Worm (Caenorhabditis elegans) whole organism, late embryonic: ENCODE measurements around the gene C07A9.13.

Experiments used
- Y22D7AL.16 ChIP-seq: sonication (generic microtip); optimal IDR thresholded peaks from 2 replicates; lab custom pipeline; 2016; ENCODE audit warnings: missing genetic modification characterization, missing compliant biosample characterization
- fkh-10 ChIP-seq: fragments of 150-350 bp; optimal IDR thresholded peaks from 2 replicates; lab custom pipeline; 2014; ENCODE audit warnings: missing biosample characterization, missing genetic modification reagents, missing genetic modification characterization
- hlh-8 ChIP-seq: sonication (generic microtip); optimal IDR thresholded peaks from 2 replicates; lab custom pipeline; 2016; ENCODE audit warnings: missing genotype, missing genetic modification characterization, missing compliant biosample characterization
- lin-11 ChIP-seq: fragments of 200-800 bp; sonication (Bioruptor generic); optimal IDR thresholded peaks from 2 replicates; lab custom pipeline; 2018; ENCODE audit warnings: mild to moderate bottlenecking, missing genetic modification characterization, missing compliant biosample characterization
- pqm-1 ChIP-seq: sonication (generic microtip); optimal IDR thresholded peaks from 2 replicates; lab custom pipeline; 2016; ENCODE audit warnings: missing genetic modification characterization, missing compliant biosample characterization
- tbx-2 ChIP-seq: sonication (generic microtip); optimal IDR thresholded peaks from 2 replicates; lab custom pipeline; 2016; ENCODE audit warnings: missing genetic modification characterization, missing compliant biosample characterization
- tbx-7 ChIP-seq: sonication (generic microtip); optimal IDR thresholded peaks from 2 replicates; lab custom pipeline; 2016; ENCODE audit warnings: missing genotype, missing genetic modification characterization, missing compliant biosample characterization
- unc-42 ChIP-seq: sonication (generic microtip); optimal IDR thresholded peaks from 2 replicates; lab custom pipeline; 2016; ENCODE audit warnings: missing genotype, missing genetic modification characterization, missing compliant biosample characterization

DNA sequence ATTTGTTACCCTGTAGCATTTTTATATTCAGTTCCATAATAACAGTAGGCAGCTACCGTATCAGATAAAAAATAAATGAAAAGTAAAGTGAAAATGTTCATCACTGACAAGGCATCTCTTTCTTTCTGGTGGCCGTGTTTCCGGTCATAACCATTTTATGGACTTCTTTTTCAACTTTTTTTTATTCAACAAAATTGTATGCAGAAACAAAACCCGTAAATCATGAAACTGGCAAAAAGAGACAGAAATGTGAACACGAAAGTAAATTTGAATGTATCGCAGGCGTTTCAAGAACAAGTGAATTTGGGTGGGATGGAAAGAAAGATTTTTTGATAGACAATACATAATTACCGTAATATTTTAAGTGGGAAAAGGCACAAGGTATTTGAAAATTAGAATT, 44.0 kb upstream of the C07A9.13 start, which contains the start of gene clec-162:
- TF ChIP-seq hlh-8 (tag; lab: Kevin White, UChicago) (no peak), lin-11 (no peak), unc-42 (tag; lab: Kevin White, UChicago) (no peak), tbx-2 (tag; lab: Kevin White, UChicago) (no peak), tbx-7 (no peak), Y22D7AL.16 (no peak), pqm-1 (no peak), fkh-10 (no peak)
